Fruit fly (Drosophila melanogaster) whole organism, adult: ENCODE data around the gene CCAP.

Experiments
- CG11617 ChIP-seq: fragments of 200-800 bp; sonication (Bioruptor generic); optimal IDR thresholded peaks from 2 replicates; lab custom pipeline; 2017; ENCODE audit warnings: mild to moderate bottlenecking, missing biosample characterization, missing genetic modification reagents, missing genetic modification characterization
- CG1620 ChIP-seq: fragments of 200-800 bp; sonication (Bioruptor generic); optimal IDR thresholded peaks from 2 replicates; lab custom pipeline; 2016; ENCODE audit warnings: missing biosample characterization, missing genetic modification characterization
- CG33017 ChIP-seq: fragments of 200-800 bp; sonication (Bioruptor generic); optimal IDR thresholded peaks from 2 replicates; lab custom pipeline; 2018; ENCODE audit warnings: missing biosample characterization, mild to moderate bottlenecking, missing genetic modification characterization, moderate library complexity
- CG5204 ChIP-seq: fragments of 200-800 bp; sonication (Bioruptor generic); optimal IDR thresholded peaks from 2 replicates; lab custom pipeline; 2016; ENCODE audit warnings: missing biosample characterization, missing genetic modification characterization
- Hr96 ChIP-seq: fragments of 200-800 bp; sonication (Bioruptor generic); optimal IDR thresholded peaks from 2 replicates; lab custom pipeline; 2016; ENCODE audit warnings: missing biosample characterization, missing genetic modification characterization
- bab1 ChIP-seq: fragments of 200-800 bp; sonication (Bioruptor generic); optimal IDR thresholded peaks from 3 replicates; lab custom pipeline; 2019; ENCODE audit warnings: missing biosample characterization, mild to moderate bottlenecking, missing genetic modification characterization, moderate library complexity
- ovo ChIP-seq: fragments of 200-800 bp; sonication (Bioruptor generic); optimal IDR thresholded peaks from 2 replicates; lab custom pipeline; 2016; ENCODE audit warnings: missing biosample characterization, missing genetic modification characterization
- tj ChIP-seq: fragments of 200-800 bp; sonication (Bioruptor generic); optimal IDR thresholded peaks from 3 replicates; lab custom pipeline; 2017; ENCODE audit warnings: missing biosample characterization, mild to moderate bottlenecking, missing genetic modification characterization, moderate library complexity

dm6 chr3R:22684948-22685253 is 17.0 kb downstream of the CCAP start:
- TF ChIP-seq CG5204 (GFP tag; lab: Kevin White, UChicago): no peak
- TF ChIP-seq CG33017 (tag; lab: Kevin White, UChicago): no peak
- TF ChIP-seq tj (GFP tag; lab: Kevin White, UChicago): no peak
- TF ChIP-seq Hr96 (GFP tag; lab: Kevin White, UChicago): no peak
- TF ChIP-seq bab1: no peak
- no peak for TF ChIP-seq CG1620 (GFP tag; lab: Kevin White, UChicago)
- TF ChIP-seq ovo (GFP tag; lab: Kevin White, UChicago): no peak
- TF ChIP-seq CG11617 (GFP tag; lab: Kevin White, UChicago): no peak
